Fruit fly (Drosophila melanogaster) Kc167 (cell line): ENCODE data around the gene CG1537.

Source experiments
- Myc ChIP-seq: fragments of >200 bp; optimal IDR thresholded peaks from 2 replicates; lab custom pipeline; 2017; ENCODE audit warnings: missing external identifiers
- Sin3A ChIP-seq: fragments of >200 bp; optimal IDR thresholded peaks from 2 replicates; lab custom pipeline; 2018; ENCODE audit warnings: missing external identifiers
- h ChIP-seq: fragments of >200 bp; optimal IDR thresholded peaks from 3 replicates; lab custom pipeline; 2018; ENCODE audit warnings: missing external identifiers
- insv ChIP-seq: fragments of >200 bp; optimal IDR thresholded peaks from 3 replicates; lab custom pipeline; 2018; ENCODE audit warnings: missing external identifiers
- psq ChIP-seq: fragments of >200 bp; optimal IDR thresholded peaks from 2 replicates; lab custom pipeline; 2017; ENCODE audit warnings: missing external identifiers

DNA sequence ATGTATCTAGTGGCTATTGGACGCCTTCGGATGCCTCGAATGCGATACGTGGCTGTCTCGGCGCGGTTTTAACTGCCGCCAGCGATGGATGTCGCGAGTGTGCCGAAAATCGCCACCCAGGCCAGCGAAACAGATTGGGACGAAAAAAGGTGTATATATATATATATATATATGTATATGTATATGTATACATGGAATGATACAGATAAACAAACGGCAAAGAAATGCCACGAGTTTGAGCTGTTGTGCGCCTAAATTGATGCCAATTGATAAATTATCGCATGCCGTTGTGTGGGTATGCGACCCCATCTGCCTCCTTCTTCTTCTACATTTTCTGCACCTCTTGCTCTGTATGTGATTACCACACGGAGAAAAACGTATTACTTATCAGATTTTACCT is 3.5 kb downstream of the CG1537 start, which contains the start of gene CG1545:
- no peak for TF ChIP-seq h (lab: Kevin White, UChicago)
- TF ChIP-seq insv (lab: Kevin White, UChicago) = no peak
- no peak for TF ChIP-seq Myc (lab: Kevin White, UChicago)
- no peak for TF ChIP-seq Sin3A (lab: Kevin White, UChicago)
- TF ChIP-seq psq = no peak
